Worm (Caenorhabditis elegans) whole organism, L3 larva: ENCODE results near the gene ceh-39.

Source experiments
- R02D3.7 ChIP-seq: fragments of 150-350 bp; optimal IDR thresholded peaks from 2 replicates; lab custom pipeline; 2014; ENCODE audit warnings: missing biosample characterization, missing genetic modification characterization
- aly-2 ChIP-seq: fragments of 150-350 bp; optimal IDR thresholded peaks from 2 replicates; lab custom pipeline; 2014; ENCODE audit warnings: missing biosample characterization, missing genetic modification characterization
- daf-12 ChIP-seq: fragments of 150-350 bp; optimal IDR thresholded peaks from 2 replicates; lab custom pipeline; 2014; ENCODE audit warnings: missing biosample characterization, missing genetic modification reagents, missing genetic modification characterization
- nhr-77 ChIP-seq: fragments of 150-350 bp; optimal IDR thresholded peaks from 2 replicates; lab custom pipeline; 2014; ENCODE audit warnings: missing biosample characterization, missing genetic modification characterization

DNA sequence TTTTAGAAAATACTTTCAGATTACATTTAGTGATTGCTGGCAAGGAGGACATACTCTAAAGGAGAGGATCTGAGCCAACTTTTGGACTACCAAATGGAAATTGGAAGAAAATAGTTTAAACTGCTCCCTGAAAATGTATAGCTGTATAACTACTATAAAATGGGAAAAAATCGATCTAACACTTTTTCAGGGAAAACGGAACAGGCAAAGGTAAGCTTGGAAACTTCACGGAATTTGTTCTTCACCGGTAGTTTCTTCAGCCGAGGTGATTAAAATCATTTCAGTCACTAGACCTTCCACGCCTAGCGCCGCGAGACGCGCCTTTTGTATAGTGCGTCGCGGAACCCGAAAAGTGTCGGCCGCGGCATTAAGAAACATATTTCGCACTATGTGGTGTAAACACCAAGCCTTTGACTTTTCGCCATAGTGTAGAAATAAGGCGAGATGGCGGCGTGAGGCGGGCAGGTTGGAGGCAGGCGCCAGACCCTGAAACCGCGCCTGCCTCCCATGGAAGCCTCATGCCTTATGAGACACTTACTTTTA is 30.6 kb downstream of the ceh-39 start, which contains the start of gene C14E2.5:
- TF ChIP-seq aly-2 (tag; lab: Kevin White, UChicago), result no peak
- no peak for TF ChIP-seq nhr-77 (tag; lab: Kevin White, UChicago)
- no peak for TF ChIP-seq R02D3.7 (tag; lab: Kevin White, UChicago)
- TF ChIP-seq daf-12, result no peak
